Worm (Caenorhabditis elegans) whole organism, L4 larva: Measurements from ENCODE around the gene npp-1.

Source experiments
- T20F7.1 ChIP-seq: fragments of 200-800 bp; sonication (Bioruptor generic); optimal IDR thresholded peaks from 2 replicates; lab custom pipeline; 2018; ENCODE audit warnings: mild to moderate bottlenecking, missing genetic modification characterization, missing compliant biosample characterization
- Y48G9A.11 ChIP-seq: fragments of 200-800 bp; sonication (Bioruptor generic); IDR thresholded peaks from 2 replicates; pipeline ENCODE4 v1.3.6; 2022; ENCODE audit warnings: missing genetic modification reagents, missing genetic modification characterization, missing compliant biosample characterization
- ZK337.2 ChIP-seq: fragments of 200-800 bp; sonication (Bioruptor generic); IDR thresholded peaks from 2 replicates; pipeline ENCODE4 v1.3.6; 2022; ENCODE audit warnings: missing genetic modification reagents, missing genetic modification characterization, missing compliant biosample characterization
- arid-1 ChIP-seq: fragments of 200-800 bp; sonication (Bioruptor generic); conservative IDR thresholded peaks from 2 replicates; pipeline ENCODE4 v1.3.6; 2022; ENCODE audit warnings: missing genetic modification reagents, missing genetic modification characterization, missing compliant biosample characterization
- ceh-28 ChIP-seq: fragments of 150-350 bp; optimal IDR thresholded peaks from 2 replicates; lab custom pipeline; 2014; ENCODE audit warnings: missing biosample characterization, missing genetic modification reagents, missing genetic modification characterization
- ceh-32 ChIP-seq: sonication (generic microtip); optimal IDR thresholded peaks from 2 replicates; lab custom pipeline; 2016; ENCODE audit warnings: mild to moderate bottlenecking, missing genetic modification characterization, missing compliant biosample characterization; ENCODE audit not compliant: poor library complexity
- cey-2 ChIP-seq: sonication (generic microtip); optimal IDR thresholded peaks from 3 replicates; lab custom pipeline; 2017; ENCODE audit warnings: missing genetic modification characterization, mild to moderate bottlenecking, missing compliant biosample characterization, antibody characterized with exemption, borderline replicate concordance; ENCODE audit not compliant: insufficient read depth
- daf-16 ChIP-seq, 3 experiments: sonication (generic microtip); optimal IDR thresholded peaks; 2 replicates each; lab custom pipeline; 2016 to 2017; ENCODE audit warnings: missing genetic modification characterization in 3 of 3, missing genetic modification reagents in 3 of 3, mild to moderate bottlenecking in 2 of 3, missing compliant biosample characterization in 2 of 3, missing biosample characterization in 1 of 3, moderate library complexity in 1 of 3
- dmd-6 ChIP-seq: fragments of 200-800 bp; sonication (Bioruptor generic); IDR thresholded peaks from 2 replicates; pipeline ENCODE4 v1.3.6; 2022; ENCODE audit warnings: missing genetic modification reagents, missing genetic modification characterization, missing compliant biosample characterization
- dmd-9 ChIP-seq: fragments of 200-800 bp; sonication (Bioruptor generic); IDR thresholded peaks from 2 replicates; pipeline ENCODE4 v1.3.6; 2022; ENCODE audit warnings: missing genetic modification reagents, missing genetic modification characterization, missing compliant biosample characterization
- dpl-1 ChIP-seq: fragments of 150-350 bp; optimal IDR thresholded peaks from 2 replicates; lab custom pipeline; 2014; ENCODE audit warnings: missing biosample characterization, missing genetic modification reagents, missing genetic modification characterization
- dve-1 ChIP-seq: sonication (generic microtip); optimal IDR thresholded peaks from 2 replicates; lab custom pipeline; 2017; ENCODE audit warnings: antibody characterized with exemption, mild to moderate bottlenecking, missing genetic modification characterization, missing compliant biosample characterization; ENCODE audit not compliant: insufficient read depth
- egl-43 ChIP-seq: fragments of 200-800 bp; sonication (Bioruptor generic); IDR thresholded peaks from 2 replicates; pipeline ENCODE4 v1.3.6; 2022; ENCODE audit warnings: missing genetic modification reagents, missing genetic modification characterization, missing compliant biosample characterization
- hlh-11 ChIP-seq: fragments of 200-800 bp; sonication (Bioruptor generic); optimal IDR thresholded peaks from 2 replicates; lab custom pipeline; 2018; ENCODE audit warnings: mild to moderate bottlenecking, missing genetic modification characterization, missing compliant biosample characterization
- hlh-30 ChIP-seq: sonication (generic microtip); optimal IDR thresholded peaks from 2 replicates; lab custom pipeline; 2017; ENCODE audit warnings: antibody characterized with exemption, mild to moderate bottlenecking, missing genetic modification characterization, missing compliant biosample characterization; ENCODE audit not compliant: insufficient read depth
- hmg-1.1 ChIP-seq: fragments of 200-800 bp; sonication (Bioruptor generic); IDR thresholded peaks from 2 replicates; pipeline ENCODE4 v1.3.6; 2022; ENCODE audit warnings: missing genetic modification reagents, missing genetic modification characterization, missing compliant biosample characterization
- jun-1 ChIP-seq: fragments of 150-350 bp; optimal IDR thresholded peaks from 2 replicates; lab custom pipeline; 2014; ENCODE audit warnings: missing biosample characterization, missing genetic modification reagents, missing genetic modification characterization
- lsy-2 ChIP-seq, 2 experiments: fragments of 150-350 bp in 1 of 2; sonication (generic microtip) in 1 of 2; optimal IDR thresholded peaks; 2 replicates each; lab custom pipeline; 2014 to 2017; ENCODE audit warnings: missing biosample characterization in 2 of 2, missing genetic modification characterization in 2 of 2
- madf-5 ChIP-seq, 2 experiments: fragments of 200-800 bp; sonication (Bioruptor generic); IDR thresholded peaks; 2 replicates each; pipeline ENCODE4 v1.3.6; 2022; ENCODE audit warnings: missing compliant biosample characterization in 2 of 2, missing genetic modification characterization in 2 of 2
- mdl-1 ChIP-seq, 2 experiments: fragments of 150-350 bp in 1 of 2; sonication (generic microtip) in 1 of 2; optimal IDR thresholded peaks; 2 replicates each; lab custom pipeline; 2014 to 2017; ENCODE audit warnings: missing biosample characterization in 2 of 2, missing genetic modification characterization in 2 of 2
- mep-1 ChIP-seq: fragments of 150-350 bp; sonication (generic microtip); optimal IDR thresholded peaks from 3 replicates; lab custom pipeline; 2014; ENCODE audit warnings: missing biosample characterization, missing genetic modification characterization
- mes-2 ChIP-seq: sonication (generic microtip); optimal IDR thresholded peaks from 2 replicates; lab custom pipeline; 2016; ENCODE audit warnings: missing genotype, mild to moderate bottlenecking, missing genetic modification characterization, missing compliant biosample characterization; ENCODE audit not compliant: poor library complexity, severe bottlenecking
- mxl-3 ChIP-seq: fragments of 200-800 bp; sonication (Bioruptor generic); optimal IDR thresholded peaks from 2 replicates; lab custom pipeline; 2018; ENCODE audit warnings: mild to moderate bottlenecking, missing genetic modification characterization, missing compliant biosample characterization
- nhr-28 ChIP-seq: fragments of 150-350 bp; optimal IDR thresholded peaks from 2 replicates; lab custom pipeline; 2014; ENCODE audit warnings: missing biosample characterization, missing genetic modification characterization
- nhr-48 ChIP-seq: sonication (generic microtip); optimal IDR thresholded peaks from 2 replicates; lab custom pipeline; 2016; ENCODE audit warnings: mild to moderate bottlenecking, missing genetic modification characterization, missing compliant biosample characterization
- nhr-77 ChIP-seq: fragments of 150-350 bp; optimal IDR thresholded peaks from 2 replicates; lab custom pipeline; 2014; ENCODE audit warnings: missing biosample characterization, missing genetic modification characterization
- php-3 ChIP-seq: fragments of 200-800 bp; sonication (Bioruptor generic); IDR thresholded peaks from 2 replicates; pipeline ENCODE4 v1.3.6; 2022; ENCODE audit warnings: missing genetic modification reagents, missing genetic modification characterization, missing compliant biosample characterization
- pqm-1 ChIP-seq: sonication (generic microtip); optimal IDR thresholded peaks from 2 replicates; lab custom pipeline; 2017; ENCODE audit warnings: missing biosample characterization, missing genetic modification characterization
- rbr-2 ChIP-seq: sonication (generic microtip); optimal IDR thresholded peaks from 2 replicates; lab custom pipeline; 2016; ENCODE audit warnings: missing genotype, missing genetic modification characterization, missing compliant biosample characterization
- sdz-12 ChIP-seq: fragments of 200-800 bp; sonication (Bioruptor generic); optimal IDR thresholded peaks from 2 replicates; lab custom pipeline; 2018; ENCODE audit warnings: mild to moderate bottlenecking, missing genetic modification characterization, missing compliant biosample characterization
- snpc-4 ChIP-seq: fragments of 150-350 bp; optimal IDR thresholded peaks from 2 replicates; lab custom pipeline; 2014; ENCODE audit warnings: missing biosample characterization, missing genetic modification characterization
- spr-1 ChIP-seq: sonication (generic microtip); optimal IDR thresholded peaks from 2 replicates; lab custom pipeline; 2016; ENCODE audit warnings: mild to moderate bottlenecking, missing genetic modification characterization, missing compliant biosample characterization
- spr-3 ChIP-seq: fragments of 200-800 bp; sonication (Bioruptor generic); optimal IDR thresholded peaks from 2 replicates; lab custom pipeline; 2018; ENCODE audit warnings: mild to moderate bottlenecking, missing genetic modification characterization, missing compliant biosample characterization
- tag-97 ChIP-seq: fragments of 200-800 bp; sonication (Bioruptor generic); IDR thresholded peaks from 2 replicates; pipeline ENCODE4 v1.3.6; 2022; ENCODE audit warnings: missing genetic modification characterization, missing compliant biosample characterization
- unc-130 ChIP-seq: sonication (generic microtip); optimal IDR thresholded peaks from 2 replicates; lab custom pipeline; 2016; ENCODE audit warnings: missing genetic modification reagents, missing genetic modification characterization, missing compliant biosample characterization
- unc-62 ChIP-seq, 3 experiments: fragments of 150-350 bp in 1 of 3; sonication (generic microtip); optimal IDR thresholded peaks in 2 of 3; peaks in 1 of 3; 1 replicate in 1 of 3; 2 replicates in 2 of 3; lab custom pipeline; 2014 to 2017; ENCODE audit warnings: missing biosample characterization in 3 of 3, missing genetic modification characterization in 3 of 3, missing genetic modification reagents in 3 of 3, missing genotype in 1 of 3
- zfp-3 ChIP-seq: fragments of 200-800 bp; sonication (Bioruptor generic); conservative IDR thresholded peaks from 2 replicates; pipeline ENCODE4 v1.3.6; 2022; ENCODE audit warnings: missing genetic modification reagents, missing genetic modification characterization, missing compliant biosample characterization
- zip-2 ChIP-seq: fragments of 150-350 bp; optimal IDR thresholded peaks from 2 replicates; lab custom pipeline; 2014; ENCODE audit warnings: missing biosample characterization, missing genetic modification characterization

The npp-1 gene

DNA sequence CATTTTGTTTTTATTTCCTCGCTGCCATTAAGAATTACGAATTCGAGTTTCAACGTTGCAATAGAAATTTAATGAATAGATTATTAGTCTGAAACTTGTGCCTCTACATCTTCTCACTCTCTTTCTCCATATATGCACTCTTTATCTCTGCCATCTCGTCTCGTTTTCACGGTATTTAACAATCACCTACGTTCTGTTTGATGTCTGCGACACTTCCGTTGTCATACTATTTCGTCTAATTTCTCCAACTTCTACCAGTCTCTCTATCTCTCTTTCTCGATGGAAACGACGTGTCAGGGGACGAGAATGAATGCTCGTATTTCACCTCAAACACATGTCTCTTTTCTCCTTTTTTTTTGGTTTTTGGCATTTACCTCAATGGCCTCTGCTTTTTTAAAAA is 15.5 kb downstream of the npp-1 start (continued):
- TF ChIP-seq Y48G9A.11 (GFP tag; lab: Robert Waterston, UW) = no peak
- TF ChIP-seq rbr-2 (tag; lab: Kevin White, UChicago) = peak; percentile 20
- TF ChIP-seq mes-2 (tag; lab: Kevin White, UChicago) = peak; percentile 37
- TF ChIP-seq hlh-30 = peak; percentile 84
- no peak for TF ChIP-seq php-3 (GFP tag; lab: Robert Waterston, UW)
- TF ChIP-seq nhr-48 = peak; percentile 60
- TF ChIP-seq spr-3 = no peak
- no peak for TF ChIP-seq zip-2 (tag; lab: Kevin White, UChicago)
- TF ChIP-seq nhr-77 (tag; lab: Kevin White, UChicago) = peak; percentile 17
- TF ChIP-seq spr-1 (tag; lab: Kevin White, UChicago) = no peak
- no peak for TF ChIP-seq arid-1 (GFP tag; lab: Robert Waterston, UW)
- TF ChIP-seq zfp-3 (GFP tag; lab: Robert Waterston, UW) = no peak
- no peak for TF ChIP-seq ceh-32 (tag; lab: Kevin White, UChicago)
- TF ChIP-seq ceh-28 = no peak
- TF ChIP-seq hmg-1.1 (GFP tag; lab: Robert Waterston, UW) = peak; percentile 56; the same call in 1 of the 2 replicates
- no peak for TF ChIP-seq unc-130 (GFP tag; lab: Kevin White, UChicago)
- TF ChIP-seq sdz-12 (GFP tag; lab: Kevin White, UChicago) = no peak
- TF ChIP-seq madf-5 (GFP tag; IDR thresholded peaks at IDR 0.05; lab: Robert Waterston, UW) = no peak
- no peak for TF ChIP-seq snpc-4 (tag; lab: Kevin White, UChicago)

DNA sequence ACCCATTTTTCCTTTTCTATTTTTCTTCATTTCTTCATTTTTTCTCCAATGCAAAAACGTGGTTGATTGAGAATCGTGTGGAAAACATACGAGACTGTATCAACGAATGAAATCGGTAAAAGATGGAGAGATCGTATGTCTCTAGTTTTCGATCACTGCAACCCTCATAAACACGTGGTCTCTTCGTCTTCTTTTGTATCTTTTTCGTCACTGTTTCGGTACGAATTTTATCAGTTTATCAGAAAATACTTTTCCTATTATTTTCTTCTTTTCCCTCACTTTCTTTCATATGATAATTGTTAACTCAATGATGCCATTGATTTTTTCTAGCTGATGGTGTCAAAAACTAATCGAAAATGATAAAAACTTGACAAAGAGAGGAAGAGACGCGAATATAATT is 17.4 kb downstream of the npp-1 start:
- TF ChIP-seq hlh-11 (tag; lab: Kevin White, UChicago) (peak; percentile 80), tag-97 (GFP tag; lab: Robert Waterston, UW) (no peak), dve-1 (tag; lab: Kevin White, UChicago) (peak; percentile 74), dmd-9 (GFP tag; lab: Robert Waterston, UW) (no peak), ZK337.2 (no peak), mxl-3 (GFP tag; lab: Kevin White, UChicago) (peak; percentile 90), dmd-6 (GFP tag; lab: Robert Waterston, UW) (peak; percentile 92), egl-43 (GFP tag; lab: Robert Waterston, UW) (no peak), hlh-30 (peak; percentile 76), mep-1 (tag; lab: Kevin White, UChicago) (peak; percentile 50), unc-62 (GFP tag; optimal IDR thresholded peaks at IDR 0.05 in 1 of 2; lab: Kevin White, UChicago) (peak in 1 of 2 experiments; percentile 43), unc-62 (tag; optimal IDR thresholded peaks at IDR 0.05; lab: Kevin White, UChicago) (no peak), cey-2 (peak; percentile 44), nhr-48 (peak; percentile 81), jun-1 (tag; lab: Kevin White, UChicago) (no peak), daf-16 (GFP tag; optimal IDR thresholded peaks at IDR 0.05; lab: Kevin White, UChicago) (no peak), daf-16 (tag; optimal IDR thresholded peaks at IDR 0.05; lab: Kevin White, UChicago) (peak; percentile 88), T20F7.1 (GFP tag; lab: Kevin White, UChicago) (peak; percentile 44), lsy-2 (tag; optimal IDR thresholded peaks at IDR 0.05; lab: Kevin White, UChicago) (peak in 1 of 2 experiments; percentile 60), php-3 (GFP tag; lab: Robert Waterston, UW) (0 out of 2 replicates have a peak, but pooled peaks have one; percentile 20), nhr-28 (peak; percentile 87), dpl-1 (peak; percentile 14), pqm-1 (tag; lab: Kevin White, UChicago) (peak; percentile 11), sdz-12 (GFP tag; lab: Kevin White, UChicago) (no peak), mdl-1 (tag; optimal IDR thresholded peaks at IDR 0.05; lab: Kevin White, UChicago) (peak in 1 of 2 experiments; percentile 81)
